Fruit fly (Drosophila melanogaster) whole organism, embryonic: ENCODE measurements around the gene CG9316.
A peak's percentile ranks its signal among the peaks of the same experiment; 100 is the strongest.

Experiments
- CG10543 ChIP-seq: fragments of 200-800 bp; sonication (Bioruptor generic); optimal IDR thresholded peaks from 3 replicates; lab custom pipeline; 2017; ENCODE audit warnings: missing biosample characterization, mild to moderate bottlenecking, missing genetic modification characterization, moderate library complexity
- CG11093 ChIP-seq: fragments of 200-800 bp; sonication (Bioruptor generic); IDR thresholded peaks from 3 replicates; pipeline ENCODE4 v1.3.6; 2022; ENCODE audit warnings: missing biosample characterization, missing genetic modification characterization
- CG11456 ChIP-seq: fragments of 200-800 bp; sonication (Bioruptor generic); IDR thresholded peaks from 3 replicates; pipeline ENCODE4 v1.3.6; 2022; ENCODE audit warnings: missing biosample characterization, missing genetic modification characterization
- CG12071 ChIP-seq: fragments of 200-800 bp; sonication (Bioruptor generic); optimal IDR thresholded peaks from 3 replicates; lab custom pipeline; 2018; ENCODE audit warnings: missing biosample characterization, mild to moderate bottlenecking, missing genetic modification characterization
- CG13123 ChIP-seq: fragments of 200-800 bp; sonication (Bioruptor generic); optimal IDR thresholded peaks from 2 replicates; lab custom pipeline; 2016; ENCODE audit warnings: missing biosample characterization, missing genetic modification characterization
- CG13296 ChIP-seq: fragments of 200-800 bp; sonication (Bioruptor generic); optimal IDR thresholded peaks from 3 replicates; lab custom pipeline; 2018; ENCODE audit warnings: missing biosample characterization, mild to moderate bottlenecking, missing genetic modification characterization
- CG14014 ChIP-seq: fragments of 200-800 bp; sonication (Bioruptor generic); IDR thresholded peaks from 2 replicates; pipeline ENCODE4 v1.3.6; 2022; ENCODE audit warnings: missing biosample characterization, missing genetic modification characterization
- CG1602 ChIP-seq: fragments of 200-800 bp; sonication (Bioruptor generic); optimal IDR thresholded peaks from 3 replicates; lab custom pipeline; 2016; ENCODE audit warnings: missing biosample characterization, missing genetic modification characterization
- CG17328 ChIP-seq: fragments of 200-800 bp; sonication (Bioruptor generic); IDR thresholded peaks from 2 replicates; pipeline ENCODE4 v1.3.6; 2022; ENCODE audit warnings: missing biosample characterization, missing genetic modification characterization
- CG17359 ChIP-seq: fragments of 200-800 bp; sonication (Bioruptor generic); optimal IDR thresholded peaks from 3 replicates; lab custom pipeline; 2018; ENCODE audit warnings: missing biosample characterization, mild to moderate bottlenecking, missing genetic modification characterization, moderate library complexity
- CG17385 ChIP-seq: fragments of 200-800 bp; sonication (Bioruptor generic); optimal IDR thresholded peaks from 3 replicates; lab custom pipeline; 2018; ENCODE audit warnings: missing biosample characterization, mild to moderate bottlenecking, missing genetic modification characterization
- CG2875 ChIP-seq: fragments of 200-800 bp; sonication (Bioruptor generic); optimal IDR thresholded peaks from 2 replicates; lab custom pipeline; 2017; ENCODE audit warnings: missing biosample characterization, mild to moderate bottlenecking, missing genetic modification characterization, missing genetic modification reagents
- CG4730 ChIP-seq: fragments of 200-800 bp; sonication (Bioruptor generic); IDR thresholded peaks from 2 replicates; pipeline ENCODE4 v1.3.6; 2022; ENCODE audit warnings: missing biosample characterization, missing genetic modification characterization
- CG5953 ChIP-seq: fragments of 200-800 bp; sonication (Bioruptor generic); IDR thresholded peaks from 2 replicates; pipeline ENCODE4 v1.3.6; 2022; ENCODE audit warnings: missing biosample characterization, missing genetic modification characterization
- CG6254 ChIP-seq: fragments of 200-800 bp; sonication (Bioruptor generic); optimal IDR thresholded peaks from 3 replicates; lab custom pipeline; 2017; ENCODE audit warnings: mild to moderate bottlenecking, missing biosample characterization, missing genetic modification reagents, missing genetic modification characterization
- CrebB ChIP-seq: fragments of 200-800 bp; sonication (Bioruptor generic); optimal IDR thresholded peaks from 3 replicates; lab custom pipeline; 2018; ENCODE audit warnings: missing biosample characterization, mild to moderate bottlenecking, missing genetic modification characterization
- Dbx ChIP-seq: fragments of 200-800 bp; sonication (Bioruptor generic); IDR thresholded peaks from 3 replicates; pipeline ENCODE4 v1.3.6; 2022; ENCODE audit warnings: missing biosample characterization, missing genetic modification characterization
- Dek ChIP-seq: fragments of 200-800 bp; sonication (Bioruptor generic); optimal IDR thresholded peaks from 3 replicates; lab custom pipeline; 2019; ENCODE audit warnings: missing biosample characterization, mild to moderate bottlenecking, missing genetic modification characterization, moderate library complexity
- HHEX ChIP-seq: fragments of 200-800 bp; sonication (Bioruptor generic); optimal IDR thresholded peaks from 3 replicates; lab custom pipeline; 2017; ENCODE audit warnings: missing biosample characterization, mild to moderate bottlenecking, missing genetic modification characterization, missing genetic modification reagents
- Lhr ChIP-seq: fragments of 200-800 bp; sonication (Bioruptor generic); optimal IDR thresholded peaks from 3 replicates; lab custom pipeline; 2017; ENCODE audit warnings: mild to moderate bottlenecking, missing biosample characterization, missing genetic modification reagents, missing genetic modification characterization
- MBD-R2 ChIP-seq: fragments of 200-800 bp; sonication (Bioruptor generic); IDR thresholded peaks from 2 replicates; pipeline ENCODE4 v1.3.6; 2022; ENCODE audit warnings: missing biosample characterization, missing genetic modification characterization
- NC2β ChIP-seq: fragments of 200-800 bp; sonication (Bioruptor generic); optimal IDR thresholded peaks from 2 replicates; lab custom pipeline; 2016; ENCODE audit warnings: missing biosample characterization, missing genetic modification characterization
- NK7.1 ChIP-seq: fragments of 200-800 bp; sonication (Bioruptor generic); optimal IDR thresholded peaks from 3 replicates; lab custom pipeline; 2016; ENCODE audit warnings: missing biosample characterization, missing genetic modification characterization
- Sox102F ChIP-seq: fragments of 200-800 bp; sonication (Bioruptor generic); optimal IDR thresholded peaks from 2 replicates; lab custom pipeline; 2018; ENCODE audit warnings: missing biosample characterization, mild to moderate bottlenecking, missing genetic modification characterization, moderate library complexity
- Sry-δ ChIP-seq: fragments of 200-800 bp; sonication (Bioruptor generic); optimal IDR thresholded peaks from 2 replicates; lab custom pipeline; 2016; ENCODE audit warnings: missing biosample characterization, missing genetic modification characterization
- Ssrp ChIP-seq: fragments of 200-800 bp; sonication (Bioruptor generic); optimal IDR thresholded peaks from 2 replicates; lab custom pipeline; 2018; ENCODE audit warnings: missing biosample characterization, mild to moderate bottlenecking, missing genetic modification characterization, moderate library complexity
- Tbp ChIP-seq: fragments of >200 bp; optimal IDR thresholded peaks from 2 replicates; lab custom pipeline; 2018; ENCODE audit warnings: missing biosample characterization, missing genetic modification characterization
- Xrp1 ChIP-seq: fragments of 200-800 bp; sonication (Bioruptor generic); IDR thresholded peaks from 2 replicates; pipeline ENCODE4 v1.3.6; 2022; ENCODE audit warnings: missing biosample characterization, missing genetic modification characterization
- abd-A ChIP-seq: fragments of 200-800 bp; sonication (Bioruptor generic); optimal IDR thresholded peaks from 3 replicates; lab custom pipeline; 2019; ENCODE audit warnings: missing biosample characterization, mild to moderate bottlenecking, missing genetic modification characterization, moderate library complexity
- al ChIP-seq: fragments of 200-800 bp; sonication (Bioruptor generic); IDR thresholded peaks from 2 replicates; pipeline ENCODE4 v1.3.6; 2022; ENCODE audit warnings: missing biosample characterization, missing genetic modification characterization
- aop ChIP-seq: fragments of 200-800 bp; sonication (Bioruptor generic); IDR thresholded peaks from 2 replicates; pipeline ENCODE4 v1.3.6; 2022; ENCODE audit warnings: missing biosample characterization, missing genetic modification characterization
- dan ChIP-seq: fragments of 200-800 bp; sonication (Bioruptor generic); IDR thresholded peaks from 2 replicates; pipeline ENCODE4 v1.3.6; 2022; ENCODE audit warnings: missing biosample characterization, missing genetic modification characterization
- emc ChIP-seq: fragments of 200-800 bp; sonication (Bioruptor generic); optimal IDR thresholded peaks from 2 replicates; lab custom pipeline; 2016; ENCODE audit warnings: missing biosample characterization, missing genetic modification characterization
- esg ChIP-seq: fragments of 200-800 bp; sonication (Bioruptor generic); conservative IDR thresholded peaks from 2 replicates; pipeline ENCODE4 v1.3.6; 2022; ENCODE audit warnings: missing biosample characterization, missing genetic modification characterization
- fd102C ChIP-seq: fragments of 200-800 bp; sonication (Bioruptor generic); optimal IDR thresholded peaks from 2 replicates; lab custom pipeline; 2018; ENCODE audit warnings: missing biosample characterization, mild to moderate bottlenecking, missing genetic modification characterization, moderate library complexity
- h ChIP-seq: fragments of >200 bp; optimal IDR thresholded peaks from 2 replicates; lab custom pipeline; 2017
- hbn ChIP-seq: fragments of 200-800 bp; sonication (Bioruptor generic); IDR thresholded peaks from 2 replicates; pipeline ENCODE4 v1.3.6; 2022; ENCODE audit warnings: missing biosample characterization, missing genetic modification characterization; ENCODE audit not compliant: partially characterized antibody
- ind ChIP-seq: fragments of 200-800 bp; sonication (Bioruptor generic); optimal IDR thresholded peaks from 3 replicates; lab custom pipeline; 2016; ENCODE audit warnings: missing biosample characterization, missing genetic modification characterization
- kah ChIP-seq: fragments of 200-800 bp; sonication (Bioruptor generic); optimal IDR thresholded peaks from 2 replicates; lab custom pipeline; 2018; ENCODE audit warnings: missing biosample characterization, mild to moderate bottlenecking, missing genetic modification characterization
- lola ChIP-seq, 3 experiments: fragments of >200 bp in 2 of 3; fragments of 200-800 bp in 1 of 3; sonication (Bioruptor generic) in 1 of 3; optimal IDR thresholded peaks; 2 replicates each; lab custom pipeline; 2017 to 2019; ENCODE audit warnings: missing biosample characterization in 3 of 3, missing genetic modification characterization in 3 of 3, mild to moderate bottlenecking in 1 of 3, moderate library complexity in 1 of 3
- maf-S ChIP-seq: fragments of 200-800 bp; sonication (Bioruptor generic); optimal IDR thresholded peaks from 2 replicates; lab custom pipeline; 2016; ENCODE audit warnings: missing biosample characterization, missing genetic modification characterization
- mam ChIP-seq: fragments of 200-800 bp; sonication (Bioruptor generic); optimal IDR thresholded peaks from 3 replicates; lab custom pipeline; 2016; ENCODE audit warnings: missing biosample characterization, missing genetic modification characterization
- pho ChIP-seq: fragments of 200-800 bp; sonication (Bioruptor generic); optimal IDR thresholded peaks from 2 replicates; lab custom pipeline; 2016; ENCODE audit warnings: missing biosample characterization, missing genetic modification characterization
- pnt ChIP-seq: fragments of 200-800 bp; sonication (Bioruptor generic); optimal IDR thresholded peaks from 3 replicates; lab custom pipeline; 2016; ENCODE audit warnings: missing biosample characterization, missing genetic modification characterization
- repo ChIP-seq: fragments of 200-800 bp; sonication (Bioruptor generic); optimal IDR thresholded peaks from 2 replicates; lab custom pipeline; 2016; ENCODE audit warnings: missing biosample characterization, missing genetic modification characterization
- row ChIP-seq: fragments of 200-800 bp; sonication (Bioruptor generic); IDR thresholded peaks from 3 replicates; pipeline ENCODE4 v1.3.6; 2022; ENCODE audit warnings: missing biosample characterization, missing genetic modification characterization
- shn ChIP-seq: fragments of 200-800 bp; sonication (Bioruptor generic); optimal IDR thresholded peaks from 3 replicates; lab custom pipeline; 2016; ENCODE audit warnings: missing biosample characterization, missing genetic modification characterization
- slp2 ChIP-seq: fragments of 200-800 bp; sonication (Bioruptor generic); optimal IDR thresholded peaks from 2 replicates; lab custom pipeline; 2016; ENCODE audit warnings: missing biosample characterization, missing genetic modification characterization
- sug ChIP-seq: fragments of 200-800 bp; optimal IDR thresholded peaks from 2 replicates; lab custom pipeline; 2019; ENCODE audit warnings: missing biosample characterization, mild to moderate bottlenecking, missing genetic modification characterization, moderate library complexity
- z ChIP-seq: fragments of 200-800 bp; sonication (Bioruptor generic); IDR thresholded peaks from 3 replicates; pipeline ENCODE4 v1.3.6; 2022; ENCODE audit warnings: missing biosample characterization, missing genetic modification characterization
- zen ChIP-seq: fragments of 200-800 bp; sonication (Bioruptor generic); optimal IDR thresholded peaks from 3 replicates; lab custom pipeline; 2018; ENCODE audit warnings: missing biosample characterization, mild to moderate bottlenecking, missing genetic modification characterization, moderate library complexity
- zf30C ChIP-seq: fragments of 200-800 bp; sonication (Bioruptor generic); optimal IDR thresholded peaks from 3 replicates; lab custom pipeline; 2018; ENCODE audit warnings: missing biosample characterization, mild to moderate bottlenecking, missing genetic modification characterization

Gene CG9316

DNA sequence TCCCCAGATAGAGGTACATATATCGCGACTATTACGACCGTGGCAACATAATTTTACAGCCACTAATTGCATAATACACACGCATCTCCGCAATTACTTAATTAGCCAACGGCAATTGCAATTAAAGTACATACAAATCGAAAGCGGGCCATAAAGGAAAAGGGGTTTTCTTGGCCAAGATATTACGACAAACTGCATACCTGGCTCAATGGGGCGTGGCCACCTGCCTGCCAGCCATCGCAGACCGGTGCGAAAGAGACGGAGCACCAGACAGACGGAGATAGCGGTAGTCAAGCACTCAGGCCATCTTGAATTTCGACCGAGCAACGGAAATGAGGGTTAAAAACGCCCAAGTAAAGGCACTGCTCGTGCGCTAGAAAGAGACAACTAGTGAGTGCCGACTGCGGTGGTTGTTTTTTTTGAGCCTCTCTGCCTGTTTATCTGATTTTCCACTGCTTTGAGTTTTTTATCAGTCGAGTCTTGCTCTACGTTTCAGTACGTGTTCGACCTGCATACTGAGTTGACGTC is 44.0 kb upstream of the CG9316 start, which contains the start of gene cad (continued):
- TF ChIP-seq row = no peak
- TF ChIP-seq pho (GFP tag; lab: Kevin White, UChicago) = no peak
- peak; percentile 13 for TF ChIP-seq CG13296 (GFP tag; lab: Kevin White, UChicago)
- TF ChIP-seq CG11456 (GFP tag; lab: Robert Waterston, UW) = no peak
- no peak for TF ChIP-seq kah
- TF ChIP-seq z (GFP tag; lab: Robert Waterston, UW) = peak; percentile 94
- TF ChIP-seq esg (GFP tag; lab: Robert Waterston, UW) = no peak
- TF ChIP-seq dan (GFP tag; lab: Robert Waterston, UW) = no peak
- no peak for TF ChIP-seq Tbp
- no peak for TF ChIP-seq CG11093 (GFP tag; lab: Robert Waterston, UW)
- TF ChIP-seq ind (GFP tag; lab: Kevin White, UChicago) = no peak
- peak; percentile 15 for TF ChIP-seq HHEX (GFP tag; lab: Kevin White, UChicago)
- TF ChIP-seq Xrp1 (GFP tag; lab: Robert Waterston, UW) = peak; percentile 35; the same call in 1 of the 2 replicates
- no peak for TF ChIP-seq repo (GFP tag; lab: Kevin White, UChicago)
- TF ChIP-seq mam (GFP tag; lab: Kevin White, UChicago) = no peak
- TF ChIP-seq pnt (GFP tag; lab: Kevin White, UChicago) = no peak
- TF ChIP-seq sug = peak; percentile 25
- no peak for TF ChIP-seq CG14014 (GFP tag; lab: Robert Waterston, UW)
- no peak for TF ChIP-seq h
- no peak; the same call in 1 of the 2 replicates for TF ChIP-seq MBD-R2
- TF ChIP-seq CG17328 (GFP tag; lab: Robert Waterston, UW) = peak; percentile 55; the same call in 1 of the 2 replicates
- TF ChIP-seq abd-A (tag; lab: Kevin White, UChicago) = no peak
- TF ChIP-seq CG5953 (GFP tag; lab: Robert Waterston, UW) = 0 out of 2 replicates have a peak, but pooled peaks have one; percentile 26
- TF ChIP-seq maf-S = no peak
- peak; percentile 57 for TF ChIP-seq CG10543
- no peak for TF ChIP-seq Dbx (GFP tag; lab: Robert Waterston, UW)
- peak; percentile 45 for TF ChIP-seq zen (tag; lab: Kevin White, UChicago)
- TF ChIP-seq CG17385 (GFP tag; lab: Kevin White, UChicago) = peak; percentile 10
- no peak for TF ChIP-seq Sry-δ
- no peak for TF ChIP-seq slp2 (GFP tag; lab: Kevin White, UChicago)
- no peak for TF ChIP-seq emc (GFP tag; lab: Kevin White, UChicago)
- TF ChIP-seq CG2875 (GFP tag; lab: Kevin White, UChicago) = no peak
- TF ChIP-seq lola (GFP tag; optimal IDR thresholded peaks at IDR 0.05; lab: Kevin White, UChicago) = no peak
- TF ChIP-seq CrebB (tag; lab: Kevin White, UChicago) = peak; percentile 43
- TF ChIP-seq Sox102F = no peak
- TF ChIP-seq CG17359 = peak; percentile 15
- no peak for TF ChIP-seq Lhr
- no peak for TF ChIP-seq shn (GFP tag; lab: Kevin White, UChicago)
- TF ChIP-seq NK7.1 (GFP tag; lab: Kevin White, UChicago) = no peak
- TF ChIP-seq CG4730 (GFP tag; lab: Robert Waterston, UW) = no peak
- TF ChIP-seq CG12071 (GFP tag; lab: Kevin White, UChicago) = peak; percentile 64
- TF ChIP-seq Dek (tag; lab: Kevin White, UChicago) = no peak
- no peak for TF ChIP-seq CG1602
- TF ChIP-seq CG6254 = no peak
- TF ChIP-seq NC2β (GFP tag; lab: Kevin White, UChicago) = no peak
- no peak for TF ChIP-seq hbn
- peak; percentile 62; the same call in 1 of the 2 replicates for TF ChIP-seq aop (GFP tag; lab: Robert Waterston, UW)
- TF ChIP-seq al (GFP tag; lab: Robert Waterston, UW) = no peak
- TF ChIP-seq fd102C = no peak
- TF ChIP-seq Ssrp = no peak
- no peak for TF ChIP-seq CG13123 (GFP tag; lab: Kevin White, UChicago)
- no peak for TF ChIP-seq zf30C (GFP tag; lab: Kevin White, UChicago)
